Fruit fly (Drosophila melanogaster): ENCODE measurements around the gene ACXE.

Gene ACXE

dm6 chr2L:12974045-12974539 is 48.7 kb downstream of the ACXE start, which contains the start of gene Vha68-2 (continued):
- peak; percentile 16 for TF ChIP-seq salm (tag; optimal IDR thresholded peaks at IDR 0.05)
- peak; percentile 25 for TF ChIP-seq CG9609 (GFP tag; optimal IDR thresholded peaks at IDR 0.05)
- peak; percentile 84 for TF ChIP-seq CG15514 (GFP tag; optimal IDR thresholded peaks at IDR 0.05)
- no peak for TF ChIP-seq CG33557 (GFP tag; optimal IDR thresholded peaks at IDR 0.05)
- no peak for TF ChIP-seq cas (GFP tag; IDR thresholded peaks at IDR 0.05)
- TF ChIP-seq CG17328 (GFP tag; IDR thresholded peaks at IDR 0.05) = peak; percentile 57
- no peak for TF ChIP-seq CG32767 (GFP tag; IDR thresholded peaks at IDR 0.05)
- TF ChIP-seq vnd (GFP tag; IDR thresholded peaks at IDR 0.05; ENCODE audit: partially characterized antibody) = peak; percentile 62
- no peak for TF ChIP-seq Eip74EF (GFP tag; optimal IDR thresholded peaks at IDR 0.05)
- TF ChIP-seq CG7963 (GFP tag; IDR thresholded peaks at IDR 0.05; ENCODE audit: partially characterized antibody) = peak; percentile 59; the same call in 1 of the 3 replicates
- no peak for TF ChIP-seq fd102C (GFP tag; optimal IDR thresholded peaks at IDR 0.05)
- TF ChIP-seq CG1792 (GFP tag; optimal IDR thresholded peaks at IDR 0.05) = no peak
- peak; percentile 86 for TF ChIP-seq Dref (GFP tag; IDR thresholded peaks at IDR 0.05)
- TF ChIP-seq kay (GFP tag; optimal IDR thresholded peaks at IDR 0.05) = no peak
- TF ChIP-seq CG14014 (GFP tag; IDR thresholded peaks at IDR 0.05) = 0 out of 2 replicates have a peak, but pooled peaks have one; percentile 36
- TF ChIP-seq HLH3B (GFP tag; IDR thresholded peaks at IDR 0.05) = peak; percentile 65
- no peak for TF ChIP-seq CG3726 (GFP tag; IDR thresholded peaks at IDR 0.05)
- TF ChIP-seq CG16813 (GFP tag; IDR thresholded peaks at IDR 0.05; ENCODE audit: partially characterized antibody) = no peak
- peak; percentile 56 for TF ChIP-seq CG18011 (GFP tag; optimal IDR thresholded peaks at IDR 0.05)
- TF ChIP-seq Abd-B (GFP tag; optimal IDR thresholded peaks at IDR 0.05) = no peak
- no peak for TF ChIP-seq Atf6 (GFP tag; IDR thresholded peaks at IDR 0.05)
- TF ChIP-seq CG31365 (tag; optimal IDR thresholded peaks at IDR 0.05) = peak; percentile 8
- peak; percentile 63 for TF ChIP-seq CG30403 (GFP tag; optimal IDR thresholded peaks at IDR 0.05)
- peak; percentile 14 for TF ChIP-seq repo (GFP tag; optimal IDR thresholded peaks at IDR 0.05)
- peak; percentile 69 for TF ChIP-seq CG3407 (GFP tag; optimal IDR thresholded peaks at IDR 0.05)
- peak; percentile 82 for TF ChIP-seq CG17912 (GFP tag; optimal IDR thresholded peaks at IDR 0.05)
- TF ChIP-seq Taf1 (GFP tag; IDR thresholded peaks at IDR 0.05) = no peak
- TF ChIP-seq Nf-YB (GFP tag; optimal IDR thresholded peaks at IDR 0.05) = peak; percentile 32
- TF ChIP-seq dimm (GFP tag; IDR thresholded peaks at IDR 0.05) = no peak
- peak; percentile 60 for TF ChIP-seq CG18619 (GFP tag; optimal IDR thresholded peaks at IDR 0.05)
- TF ChIP-seq CG10147 (GFP tag; optimal IDR thresholded peaks at IDR 0.05) = no peak
- peak; percentile 77 for TF ChIP-seq Bgb (GFP tag; IDR thresholded peaks at IDR 0.05; ENCODE audit: partially characterized antibody)
- peak; percentile 99 for TF ChIP-seq hkb (optimal IDR thresholded peaks at IDR 0.05)
- no peak for TF ChIP-seq hkb (GFP tag; IDR thresholded peaks at IDR 0.05)
- TF ChIP-seq CG14050 (GFP tag; IDR thresholded peaks at IDR 0.05) = peak; percentile 20; the same call in 1 of the 3 replicates
- no peak for TF ChIP-seq toy (GFP tag; IDR thresholded peaks at IDR 0.05)
- TF ChIP-seq CG1832 (GFP tag; optimal IDR thresholded peaks at IDR 0.05) = peak; percentile 44
- TF ChIP-seq Mad (GFP tag; optimal IDR thresholded peaks at IDR 0.05) = peak; percentile 50
- peak; percentile 20 for TF ChIP-seq ems (GFP tag; optimal IDR thresholded peaks at IDR 0.05)
- 0 out of 3 replicates have a peak, but pooled peaks have one; percentile 14 for TF ChIP-seq CG2199 (GFP tag; IDR thresholded peaks at IDR 0.05)
- no peak for TF ChIP-seq CG14965 (GFP tag; optimal IDR thresholded peaks at IDR 0.05; ENCODE audit: borderline replicate concordance)
- no peak for TF ChIP-seq Dip2 (GFP tag; IDR thresholded peaks at IDR 0.05)
- TF ChIP-seq pita (GFP tag; optimal IDR thresholded peaks at IDR 0.05) = no peak
- TF ChIP-seq CG5180 (GFP tag; optimal IDR thresholded peaks at IDR 0.05) = no peak
- peak; percentile 23 for TF ChIP-seq tin (GFP tag; optimal IDR thresholded peaks at IDR 0.05)
- TF ChIP-seq CG1603 (tag; optimal IDR thresholded peaks at IDR 0.05) = peak; percentile 75
- TF ChIP-seq CG4282 (GFP tag; optimal IDR thresholded peaks at IDR 0.05) = no peak
- peak; percentile 59 for TF ChIP-seq CHES-1-like (GFP tag; optimal IDR thresholded peaks at IDR 0.05)
- peak; percentile 76 for TF ChIP-seq HmgZ (tag; optimal IDR thresholded peaks at IDR 0.05)
- TF ChIP-seq phol (tag; optimal IDR thresholded peaks at IDR 0.05) = no peak
- no peak for TF ChIP-seq CTCF (GFP tag; optimal IDR thresholded peaks at IDR 0.05)

All from whole organism, embryonic.